Fruit fly (Drosophila melanogaster) S2 (cell line): ENCODE data around the gene Pcmt.

ENCODE experiments used
- CG8478 ChIP-seq: fragments of >200 bp; optimal IDR thresholded peaks from 2 replicates; lab custom pipeline; 2018
- CTCF ChIP-seq, 2 experiments: fragments of >200 bp; optimal IDR thresholded peaks; 2 replicates each; lab custom pipeline; 2018

The Pcmt gene

dm6 chr3R:5570635-5571436 lies 16.7 kb upstream of the Pcmt start, which contains the start of gene CRMP:
Gene CRMP, plus strand, starts transcription at chr3R:5571108.
- TF ChIP-seq CG8478 (lab: Kevin White, UChicago) (no peak), CTCF (optimal IDR thresholded peaks at IDR 0.05; lab: Kevin White, UChicago) (no peak)

DNA sequence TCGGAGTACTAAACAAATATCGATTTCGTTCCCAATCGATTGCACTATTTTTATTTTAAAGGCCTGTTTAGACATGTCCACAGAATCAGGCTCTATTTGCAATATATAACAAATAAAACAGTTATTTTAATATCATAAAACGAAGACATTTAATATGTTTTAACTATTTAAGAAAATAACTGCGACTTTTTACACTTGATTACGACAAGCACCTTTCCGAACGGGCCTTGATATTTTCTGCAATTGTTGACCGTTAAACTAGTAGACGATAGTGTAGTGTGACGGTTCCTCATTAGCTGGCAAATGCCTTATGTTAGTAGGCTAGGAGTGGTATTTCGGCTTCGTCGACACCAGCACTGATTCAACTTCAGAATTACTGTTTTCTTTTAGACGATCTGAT lies 14.5 kb upstream of the Pcmt start, which contains the start of the genes CG2931 and Rheb:
CG2931 (minus strand) TSS at position 26 of the 400 bp plus-strand sequence.
Rheb (plus strand) TSS at position 332 of the 400 bp plus-strand sequence.
- TF ChIP-seq CG8478 (lab: Kevin White, UChicago) (no peak), CTCF (optimal IDR thresholded peaks at IDR 0.05; lab: Kevin White, UChicago) (no peak)

DNA sequence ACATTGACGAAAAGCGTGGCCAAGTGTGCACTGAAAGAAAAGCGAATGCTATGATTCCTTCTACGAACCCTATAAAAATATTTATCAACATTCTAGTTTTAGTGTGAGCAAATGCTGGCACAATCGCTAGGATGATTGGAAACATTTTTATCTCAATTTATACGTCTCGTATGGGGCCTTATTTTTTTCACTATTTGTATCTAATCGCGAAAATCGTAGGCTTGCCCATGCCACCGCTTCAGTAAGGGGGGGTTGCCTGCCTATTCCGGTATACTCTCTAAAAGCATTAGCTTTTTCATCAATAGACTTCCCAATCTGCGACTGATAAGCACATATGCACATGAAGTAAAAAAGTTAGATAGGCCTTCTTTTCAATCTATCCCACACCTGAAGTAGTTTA lies 11.5 kb upstream of the Pcmt start:
- no peak for TF ChIP-seq CG8478 (lab: Kevin White, UChicago)
- no peak for TF ChIP-seq CTCF (optimal IDR thresholded peaks at IDR 0.05; lab: Kevin White, UChicago)

dm6 chr3R:5564775-5565190 lies 10.7 kb upstream of the Pcmt start, which contains the start of the genes CG14671 and CG12746:
Gene CG14671, minus strand, starts transcription at chr3R:5564815.
Gene CG12746, plus strand, starts transcription at chr3R:5564865.
- TF ChIP-seq CTCF (optimal IDR thresholded peaks at IDR 0.05; lab: Kevin White, UChicago) = peak in 1 of 2 experiments; percentile 9
- no peak for TF ChIP-seq CG8478 (lab: Kevin White, UChicago)

- TF ChIP-seq CG8478 (lab: Kevin White, UChicago) (no peak), CTCF (optimal IDR thresholded peaks at IDR 0.05; lab: Kevin White, UChicago) (peak in 1 of 2 experiments; percentile 9)
These were observed 9.3 kb upstream of the Pcmt start, which contains the start of gene Pi4KIIalpha for dm6 chr3R:5563420-5563819. Gene Pi4KIIalpha, minus strand, starts transcription at chr3R:5563652.

dm6 chr3R:5562956-5563355 lies 8.8 kb upstream of the Pcmt start:
- TF ChIP-seq CTCF (optimal IDR thresholded peaks at IDR 0.05; lab: Kevin White, UChicago) = no peak
- no peak for TF ChIP-seq CG8478 (lab: Kevin White, UChicago)

DNA sequence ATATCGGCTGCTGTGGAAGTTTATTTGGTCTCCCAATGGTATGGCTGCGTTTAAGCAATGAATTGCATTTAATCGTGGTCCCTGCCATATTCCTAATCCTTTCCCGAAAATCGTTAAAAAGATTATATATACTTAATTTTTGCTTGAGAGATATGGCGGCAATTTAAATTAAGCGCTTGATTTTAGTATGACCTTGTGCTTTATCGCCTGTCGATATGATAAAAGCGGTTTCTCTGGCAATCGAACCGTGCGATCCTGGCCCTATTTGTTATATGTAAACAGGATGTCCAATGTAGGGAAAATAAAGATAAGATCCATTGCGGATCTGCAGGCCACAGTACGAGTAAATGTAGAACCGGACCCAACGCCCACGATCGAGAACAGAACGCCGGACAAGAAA lies 736 bp upstream of the Pcmt start, which contains the start of gene Snm1:
Snm1 (plus strand) TSS at position 233 of the 400 bp plus-strand sequence.
- TF ChIP-seq CTCF (optimal IDR thresholded peaks at IDR 0.05; lab: Kevin White, UChicago) (no peak), CG8478 (lab: Kevin White, UChicago) (no peak)

dm6 chr3R:5551593-5551992 lies 2.5 kb downstream of the Pcmt start:
- TF ChIP-seq CTCF (optimal IDR thresholded peaks at IDR 0.05; lab: Kevin White, UChicago) = no peak
- no peak for TF ChIP-seq CG8478 (lab: Kevin White, UChicago)

DNA sequence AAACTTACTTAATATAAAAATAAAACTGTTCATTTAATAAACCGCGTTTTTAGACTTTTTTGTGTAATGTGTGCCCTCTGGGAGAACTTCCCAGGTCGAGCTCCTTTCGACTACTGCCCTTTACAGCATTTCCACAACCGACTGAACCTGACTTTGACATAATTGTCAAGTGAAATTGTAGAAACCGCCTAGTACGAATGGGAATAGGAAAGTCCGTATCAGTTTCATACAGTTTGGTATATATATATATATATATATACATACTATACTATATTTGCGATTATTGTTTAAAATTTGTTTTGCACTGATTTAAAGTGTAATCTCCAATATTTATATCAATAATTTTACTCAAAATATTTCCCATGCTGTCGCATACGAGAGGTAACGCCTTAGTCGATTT lies 3.0 kb downstream of the Pcmt start, which contains the start of gene mia:
mia (minus strand) TSS at position 101 of the 400 bp plus-strand sequence.
- TF ChIP-seq CG8478 (lab: Kevin White, UChicago) (no peak), CTCF (optimal IDR thresholded peaks at IDR 0.05; lab: Kevin White, UChicago) (no peak)

- TF ChIP-seq CG8478 (lab: Kevin White, UChicago) = no peak
- TF ChIP-seq CTCF (optimal IDR thresholded peaks at IDR 0.05; lab: Kevin White, UChicago) = peak; percentile 2 to 4
These were observed 3.7 kb downstream of the Pcmt start for dm6 chr3R:5550452-5550851.

dm6 chr3R:5547464-5547943 lies 6.6 kb downstream of the Pcmt start, which contains the start of gene CG2519:
Gene CG2519, minus strand, starts transcription at chr3R:5547775.
- TF ChIP-seq CTCF (optimal IDR thresholded peaks at IDR 0.05; lab: Kevin White, UChicago) (peak; percentile 30 to 44), CG8478 (lab: Kevin White, UChicago) (no peak)

dm6 chr3R:5527563-5527962 lies 26.6 kb downstream of the Pcmt start:
- peak; percentile 53 to 68 for TF ChIP-seq CTCF (optimal IDR thresholded peaks at IDR 0.05; lab: Kevin White, UChicago)
- no peak for TF ChIP-seq CG8478 (lab: Kevin White, UChicago)

DNA sequence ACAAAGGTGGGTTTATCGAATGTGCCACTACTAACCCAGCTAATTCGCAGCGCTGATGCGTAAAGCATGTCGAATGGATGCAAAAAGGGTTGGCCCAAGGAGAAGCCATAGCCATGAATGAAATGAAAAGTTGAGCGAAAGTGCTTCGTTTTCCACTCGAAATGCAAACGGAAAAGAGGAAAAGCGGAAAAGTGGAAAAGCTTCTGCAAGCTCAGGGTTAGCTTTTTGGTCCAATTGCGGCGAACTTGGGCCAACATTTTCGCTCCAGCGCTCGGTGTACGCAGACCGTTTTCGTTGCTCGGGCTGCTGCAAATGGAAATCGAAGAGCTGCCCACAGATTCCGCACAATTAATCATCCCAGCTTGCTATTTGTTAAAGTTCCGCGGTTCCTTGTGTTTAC lies 29.3 kb downstream of the Pcmt start:
- no peak for TF ChIP-seq CTCF (optimal IDR thresholded peaks at IDR 0.05; lab: Kevin White, UChicago)
- TF ChIP-seq CG8478 (lab: Kevin White, UChicago) = no peak

dm6 chr3R:5523070-5523637 lies 31.0 kb downstream of the Pcmt start, which contains the start of the genes CG43845 and Nmdar1:
Gene CG43845, minus strand, starts transcription at chr3R:5523120.
Gene Nmdar1, minus strand, starts transcription at chr3R:5523328.
- TF ChIP-seq CTCF (optimal IDR thresholded peaks at IDR 0.05; lab: Kevin White, UChicago) = no peak
- TF ChIP-seq CG8478 (lab: Kevin White, UChicago) = no peak
